Worm (Caenorhabditis elegans): Measurements from ENCODE around the gene ebax-1.

ebax-1 gene

DNA sequence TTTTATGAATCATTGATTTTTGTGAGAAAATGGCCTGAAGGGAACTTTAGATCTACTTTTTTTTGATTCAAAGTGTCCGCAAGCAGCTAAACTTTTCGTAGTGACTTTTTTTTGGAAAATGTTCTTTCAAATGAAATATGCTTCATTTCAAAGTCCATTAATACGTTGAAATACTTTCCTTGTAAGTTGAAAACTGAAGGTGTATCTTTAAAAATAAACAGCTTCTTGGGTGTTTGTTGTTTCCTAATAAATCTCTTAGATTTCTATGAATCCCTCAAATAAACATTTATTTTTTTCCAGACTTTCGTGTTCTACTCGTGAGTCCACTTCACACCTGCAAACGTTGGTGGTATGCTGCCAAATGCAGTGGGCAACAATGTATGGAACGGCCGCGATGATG lies at the start of gene ebax-1:
TSS of gene ebax-1 (plus strand) at position 301 of the 400 bp plus-strand sequence.
- TF ChIP-seq daf-12 (tag; optimal IDR thresholded peaks at IDR 0.05): no peak

- peak; percentile 88 for TF ChIP-seq php-3 (GFP tag; IDR thresholded peaks at IDR 0.05)
- TF ChIP-seq nhr-28 (tag; optimal IDR thresholded peaks at IDR 0.05): peak; percentile 84
- TF ChIP-seq fos-1 (tag; optimal IDR thresholded peaks at IDR 0.05): no peak
- TF ChIP-seq daf-16 (GFP tag; optimal IDR thresholded peaks at IDR 0.05): no peak
- TF ChIP-seq daf-16 (tag; optimal IDR thresholded peaks at IDR 0.05): peak; percentile 79
- no peak for TF ChIP-seq snpc-4 (tag; optimal IDR thresholded peaks at IDR 0.05)
- TF ChIP-seq dve-1 (tag; optimal IDR thresholded peaks at IDR 0.05; ENCODE audit: insufficient read depth): peak; percentile 52
- TF ChIP-seq saeg-2 (GFP tag; IDR thresholded peaks at IDR 0.05): no peak
- TF ChIP-seq nhr-77 (tag; optimal IDR thresholded peaks at IDR 0.05): peak; percentile 32
Measured at ce11 chrIV:10239045-10239444, 47.7 kb upstream of the ebax-1 start, which contains the start of gene ech-8. Gene ech-8 (minus strand): TSS chrIV:10239176.

DNA sequence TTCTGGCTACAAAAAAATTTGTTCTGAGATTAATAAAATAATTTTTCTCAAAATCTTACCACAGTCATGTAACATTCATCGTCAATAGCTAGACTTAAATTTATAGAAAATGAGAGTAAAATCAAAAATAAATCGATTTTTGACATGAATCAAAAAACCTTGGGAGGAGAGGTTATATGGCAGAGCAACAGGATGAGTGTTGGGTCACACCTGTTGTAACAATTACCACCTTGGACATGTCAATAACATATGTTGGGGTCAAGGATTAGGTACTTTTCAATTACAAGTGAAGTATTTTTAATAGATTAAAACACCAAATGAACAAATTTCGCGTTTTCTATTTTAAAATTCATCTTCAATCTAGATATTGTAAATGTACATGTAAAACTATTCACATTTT lies 45.1 kb upstream of the ebax-1 start, which contains the start of gene lipl-7:
TSS of gene lipl-7 (minus strand) at position 165 of the 400 bp plus-strand sequence.
- TF ChIP-seq snpc-1.2 (GFP tag; IDR thresholded peaks at IDR 0.05) (no peak), cey-2 (tag; optimal IDR thresholded peaks at IDR 0.05; ENCODE audit: borderline replicate concordance, insufficient read depth) (no peak), D1046.2 (GFP tag; IDR thresholded peaks at IDR 0.05) (no peak), nhr-237 (tag; optimal IDR thresholded peaks at IDR 0.05) (no peak), fos-1 (tag; optimal IDR thresholded peaks at IDR 0.05) (no peak), daf-19 (GFP tag; conservative IDR thresholded peaks at IDR 0.05) (no peak), hlh-11 (tag; optimal IDR thresholded peaks at IDR 0.05) (no peak), R02D3.7 (tag; optimal IDR thresholded peaks at IDR 0.05) (no peak), lin-29 (GFP tag; IDR thresholded peaks at IDR 0.05) (no peak), daf-16 (GFP tag; optimal IDR thresholded peaks at IDR 0.05) (no peak), daf-16 (tag; optimal IDR thresholded peaks at IDR 0.05) (no peak), dpl-1 (GFP tag; optimal IDR thresholded peaks at IDR 0.05) (no peak), F37D6.2 (tag; optimal IDR thresholded peaks at IDR 0.05) (no peak), aha-1 (tag) (no peak), Y48G9A.11 (GFP tag; IDR thresholded peaks at IDR 0.05) (no peak), snpc-4 (tag; optimal IDR thresholded peaks at IDR 0.05) (no peak), nhr-111 (GFP tag; optimal IDR thresholded peaks at IDR 0.05) (no peak), duxl-1 (tag; optimal IDR thresholded peaks at IDR 0.05; ENCODE audit: poor library complexity) (no peak)

- TF ChIP-seq nhr-10 (tag; optimal IDR thresholded peaks at IDR 0.05) (no peak), D1046.2 (GFP tag; IDR thresholded peaks at IDR 0.05) (no peak), nhr-6 (tag; optimal IDR thresholded peaks at IDR 0.05) (peak; percentile 6), madf-9 (GFP tag; conservative IDR thresholded peaks at IDR 0.05) (0 out of 2 replicates have a peak, but pooled peaks have one; percentile 21), lsy-2 (tag; optimal IDR thresholded peaks at IDR 0.05) (no peak), madf-5 (GFP tag; IDR thresholded peaks at IDR 0.05) (no peak), hmg-1.1 (GFP tag; IDR thresholded peaks at IDR 0.05) (0 out of 2 replicates have a peak, but pooled peaks have one; percentile 5), nhr-28 (tag; optimal IDR thresholded peaks at IDR 0.05) (peak; percentile 53), ceh-20 (GFP tag; IDR thresholded peaks at IDR 0.05) (no peak), unc-39 (tag; optimal IDR thresholded peaks at IDR 0.05) (no peak), nhr-11 (tag; optimal IDR thresholded peaks at IDR 0.05) (no peak), mes-2 (tag; optimal IDR thresholded peaks at IDR 0.05; ENCODE audit: poor library complexity, severe bottlenecking) (peak; percentile 83), nhr-42 (GFP tag; IDR thresholded peaks at IDR 0.05) (no peak), daf-12 (tag; optimal IDR thresholded peaks at IDR 0.05) (no peak), nhr-111 (GFP tag; optimal IDR thresholded peaks at IDR 0.05) (no peak), lin-39 (tag; optimal IDR thresholded peaks at IDR 0.05) (no peak), hlh-30 (tag; optimal IDR thresholded peaks at IDR 0.05; ENCODE audit: insufficient read depth) (no peak), zfp-2 (tag; optimal IDR thresholded peaks at IDR 0.05) (no peak), zag-1 (tag; optimal IDR thresholded peaks at IDR 0.05) (no peak), zip-2 (tag; optimal IDR thresholded peaks at IDR 0.05) (no peak), snpc-1.2 (GFP tag; IDR thresholded peaks at IDR 0.05) (no peak), unc-130 (GFP tag; optimal IDR thresholded peaks at IDR 0.05) (peak; percentile 32), arid-1 (GFP tag; conservative IDR thresholded peaks at IDR 0.05) (no peak), dpl-1 (GFP tag; optimal IDR thresholded peaks at IDR 0.05) (peak; percentile 71), mxl-3 (GFP tag; optimal IDR thresholded peaks at IDR 0.05) (no peak), pqm-1 (tag; optimal IDR thresholded peaks at IDR 0.05) (no peak), hif-1 (tag; optimal IDR thresholded peaks at IDR 0.05) (no peak)
Measured at ce11 chrIV:10242458-10243123, 44.2 kb upstream of the ebax-1 start.

Data from whole organism, L4 larva.